Fruit fly (Drosophila melanogaster) whole organism, adult: ENCODE measurements around the gene ATP7.

Experiments
- CG11617 ChIP-seq: fragments of 200-800 bp; sonication (Bioruptor generic); optimal IDR thresholded peaks from 2 replicates; lab custom pipeline; 2017; ENCODE audit warnings: mild to moderate bottlenecking, missing biosample characterization, missing genetic modification reagents, missing genetic modification characterization
- CG1620 ChIP-seq: fragments of 200-800 bp; sonication (Bioruptor generic); optimal IDR thresholded peaks from 2 replicates; lab custom pipeline; 2016; ENCODE audit warnings: missing biosample characterization, missing genetic modification characterization
- CG33017 ChIP-seq: fragments of 200-800 bp; sonication (Bioruptor generic); optimal IDR thresholded peaks from 2 replicates; lab custom pipeline; 2018; ENCODE audit warnings: missing biosample characterization, mild to moderate bottlenecking, missing genetic modification characterization, moderate library complexity
- CG5204 ChIP-seq: fragments of 200-800 bp; sonication (Bioruptor generic); optimal IDR thresholded peaks from 2 replicates; lab custom pipeline; 2016; ENCODE audit warnings: missing biosample characterization, missing genetic modification characterization
- CG7045 ChIP-seq: fragments of 200-800 bp; sonication (Bioruptor generic); optimal IDR thresholded peaks from 2 replicates; lab custom pipeline; 2017; ENCODE audit warnings: missing biosample characterization, mild to moderate bottlenecking, missing genetic modification characterization
- CG7101 ChIP-seq: fragments of 200-800 bp; sonication (Bioruptor generic); optimal IDR thresholded peaks from 2 replicates; lab custom pipeline; 2018; ENCODE audit warnings: missing biosample characterization, mild to moderate bottlenecking, missing genetic modification characterization, moderate library complexity
- Clk ChIP-seq: fragments of 200-800 bp; sonication (Bioruptor generic); optimal IDR thresholded peaks from 2 replicates; lab custom pipeline; 2017; ENCODE audit warnings: missing biosample characterization, missing genetic modification characterization
- Crg-1 ChIP-seq: fragments of 200-800 bp; sonication (Bioruptor generic); optimal IDR thresholded peaks from 2 replicates; lab custom pipeline; 2016; ENCODE audit warnings: missing biosample characterization, missing genetic modification characterization
- Mnt ChIP-seq: fragments of 200-800 bp; sonication (Bioruptor generic); optimal IDR thresholded peaks from 2 replicates; lab custom pipeline; 2016; ENCODE audit warnings: missing biosample characterization, mild to moderate bottlenecking, missing genetic modification characterization
- cnc ChIP-seq, 2 experiments: fragments of >200 bp; optimal IDR thresholded peaks; 2 replicates each; lab custom pipeline; 2017
- kay ChIP-seq: fragments of 200-800 bp; sonication (Bioruptor generic); peaks from one replicate; lab custom pipeline; 2016; ENCODE audit warnings: missing biosample characterization, missing genetic modification characterization, borderline replicate concordance
- pad ChIP-seq: fragments of 200-800 bp; sonication (Bioruptor generic); optimal IDR thresholded peaks from 3 replicates; lab custom pipeline; 2017; ENCODE audit warnings: missing biosample characterization, missing genetic modification characterization, mild to moderate bottlenecking, moderate library complexity, missing genetic modification reagents
- tj ChIP-seq: fragments of 200-800 bp; sonication (Bioruptor generic); optimal IDR thresholded peaks from 3 replicates; lab custom pipeline; 2017; ENCODE audit warnings: missing biosample characterization, mild to moderate bottlenecking, missing genetic modification characterization, moderate library complexity
- toe ChIP-seq: fragments of 200-800 bp; sonication (Bioruptor generic); optimal IDR thresholded peaks from 2 replicates; lab custom pipeline; 2016; ENCODE audit warnings: missing biosample characterization, missing genetic modification characterization

DNA sequence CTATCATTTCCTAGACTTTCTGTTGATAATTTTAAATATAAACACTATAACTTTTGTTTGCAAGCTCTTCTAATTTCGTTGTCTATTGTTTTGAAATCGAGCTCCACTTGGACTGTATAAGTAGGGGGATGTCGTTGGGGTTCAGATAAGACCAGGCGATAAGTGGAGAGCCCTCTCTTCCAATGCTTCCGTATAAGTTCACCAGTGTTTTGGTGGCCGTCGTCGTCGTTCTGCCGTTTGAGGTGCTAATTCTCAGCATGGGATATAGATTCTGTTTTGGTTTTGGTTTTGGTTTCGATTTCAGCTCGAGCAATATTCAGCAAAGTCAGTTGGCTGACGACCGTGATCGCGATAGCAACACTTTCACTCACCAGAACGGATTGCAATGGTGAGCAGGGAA is 18.3 kb downstream of the ATP7 start, which contains the start of gene CG15739:
- no peak for TF ChIP-seq cnc (optimal IDR thresholded peaks at IDR 0.05; lab: Kevin White, UChicago)
- TF ChIP-seq Mnt, result peak; percentile 17
- peak; percentile 95 for TF ChIP-seq pad (GFP tag; lab: Kevin White, UChicago)
- no peak for TF ChIP-seq CG1620 (GFP tag; lab: Kevin White, UChicago)
- no peak for TF ChIP-seq tj (GFP tag; lab: Kevin White, UChicago)
- no peak for TF ChIP-seq Clk (GFP tag; lab: Kevin White, UChicago)
- no peak for TF ChIP-seq CG11617 (GFP tag; lab: Kevin White, UChicago)
- TF ChIP-seq toe, result no peak
- no peak for TF ChIP-seq CG5204 (GFP tag; lab: Kevin White, UChicago)
- no peak for TF ChIP-seq CG7101
- TF ChIP-seq Crg-1 (GFP tag; lab: Kevin White, UChicago), result no peak
- no peak for TF ChIP-seq CG33017
- no peak for TF ChIP-seq CG7045 (GFP tag; lab: Kevin White, UChicago)
- no peak for TF ChIP-seq kay (GFP tag; lab: Kevin White, UChicago)
